Fruit fly (Drosophila melanogaster): ENCODE measurements around the gene CG34241.
A peak's percentile ranks its signal among the peaks of the same experiment; 100 is the strongest.

CG34241 gene

dm6 chr3L:12081679-12082520 is 45.9 kb upstream of the CG34241 start, which contains the start of gene Sema5c (continued):
- 0 out of 4 replicates have a peak, but pooled peaks have one; percentile 36 for TF ChIP-seq Dll (GFP tag; IDR thresholded peaks at IDR 0.05; ENCODE audit: partially characterized antibody)
- peak; percentile 9; the same call in 1 of the 3 replicates for TF ChIP-seq CG14050 (GFP tag; IDR thresholded peaks at IDR 0.05)
- 0 out of 3 replicates have a peak, but pooled peaks have one; percentile 36 for TF ChIP-seq CG34224 (GFP tag; IDR thresholded peaks at IDR 0.05; ENCODE audit: partially characterized antibody)
- TF ChIP-seq pros (GFP tag; optimal IDR thresholded peaks at IDR 0.05): peak; percentile 52
- peak; percentile 88 for TF ChIP-seq CG3163 (GFP tag; optimal IDR thresholded peaks at IDR 0.05)
- peak; percentile 75 for TF ChIP-seq ci (GFP tag; IDR thresholded peaks at IDR 0.05)
- TF ChIP-seq zen2 (GFP tag; IDR thresholded peaks at IDR 0.05; ENCODE audit: partially characterized antibody): no peak
- peak; percentile 56 for TF ChIP-seq CG17359 (tag; optimal IDR thresholded peaks at IDR 0.05)
- no peak for TF ChIP-seq bowl (GFP tag; IDR thresholded peaks at IDR 0.05)
- peak; percentile 53 for TF ChIP-seq al (GFP tag; IDR thresholded peaks at IDR 0.05)
- TF ChIP-seq CG33213 (GFP tag; optimal IDR thresholded peaks at IDR 0.05): no peak
- TF ChIP-seq dmrt11E (tag; optimal IDR thresholded peaks at IDR 0.05): peak; percentile 89
- no peak for TF ChIP-seq B-H2 (GFP tag; optimal IDR thresholded peaks at IDR 0.05)
- TF ChIP-seq ATbp (GFP tag; optimal IDR thresholded peaks at IDR 0.05): peak; percentile 24
- TF ChIP-seq CG10543 (GFP tag; optimal IDR thresholded peaks at IDR 0.05): peak; percentile 25
- TF ChIP-seq CG1832 (GFP tag; optimal IDR thresholded peaks at IDR 0.05): no peak
- TF ChIP-seq CG8089 (GFP tag; optimal IDR thresholded peaks at IDR 0.05): peak; percentile 28
- TF ChIP-seq tgo (GFP tag; IDR thresholded peaks at IDR 0.05): peak; percentile 39
- TF ChIP-seq CG11560 (tag; IDR thresholded peaks at IDR 0.05): no peak
- no peak for TF ChIP-seq zfh2 (GFP tag; optimal IDR thresholded peaks at IDR 0.05)
- no peak; the same call in 1 of the 2 replicates for TF ChIP-seq CG10959 (GFP tag; IDR thresholded peaks at IDR 0.05)
- no peak for TF ChIP-seq CG14860 (GFP tag; IDR thresholded peaks at IDR 0.05; ENCODE audit: partially characterized antibody)
- peak; percentile 13 for TF ChIP-seq MTF-1 (GFP tag; optimal IDR thresholded peaks at IDR 0.05; ENCODE audit: borderline replicate concordance)
- TF ChIP-seq CG8924 (tag; optimal IDR thresholded peaks at IDR 0.05): peak; percentile 87
- peak; percentile 69 for TF ChIP-seq CG1602 (GFP tag; optimal IDR thresholded peaks at IDR 0.05)
- peak; percentile 5 for TF ChIP-seq CG3065 (GFP tag; optimal IDR thresholded peaks at IDR 0.05)
- no peak for TF ChIP-seq pb (GFP tag; optimal IDR thresholded peaks at IDR 0.05)
- TF ChIP-seq CG12155 (GFP tag; optimal IDR thresholded peaks at IDR 0.05): peak; percentile 26
- no peak for TF ChIP-seq CG1792 (GFP tag; optimal IDR thresholded peaks at IDR 0.05)
- TF ChIP-seq lola (GFP tag; optimal IDR thresholded peaks at IDR 0.05): peak in 1 of 3 experiments; percentile 93
- TF ChIP-seq Bdp1 (GFP tag; optimal IDR thresholded peaks at IDR 0.05): no peak
- TF ChIP-seq Hr3 (GFP tag; optimal IDR thresholded peaks at IDR 0.05): peak; percentile 80
- peak; percentile 71 for TF ChIP-seq CG16815 (GFP tag; optimal IDR thresholded peaks at IDR 0.05)
- 0 out of 2 replicates have a peak, but pooled peaks have one; percentile 16 for TF ChIP-seq hbn (GFP tag; IDR thresholded peaks at IDR 0.05; ENCODE audit: partially characterized antibody)
- TF ChIP-seq CG12391 (tag; optimal IDR thresholded peaks at IDR 0.05): peak; percentile 80
- TF ChIP-seq CG34422 (GFP tag; IDR thresholded peaks at IDR 0.05): peak; percentile 33; the same call in 2 of the 3 replicates
- TF ChIP-seq CG14667 (GFP tag; IDR thresholded peaks at IDR 0.05): peak; percentile 31
- TF ChIP-seq CG8359 (GFP tag; optimal IDR thresholded peaks at IDR 0.05; ENCODE audit: borderline replicate concordance): peak; percentile 34
- no peak for TF ChIP-seq crp (GFP tag; optimal IDR thresholded peaks at IDR 0.05)
- TF ChIP-seq dysf (GFP tag; IDR thresholded peaks at IDR 0.05): peak; percentile 44
- no peak for TF ChIP-seq Gsc (GFP tag; IDR thresholded peaks at IDR 0.05)
- TF ChIP-seq Ets97D (GFP tag; optimal IDR thresholded peaks at IDR 0.05): no peak
- TF ChIP-seq NfI (GFP tag; optimal IDR thresholded peaks at IDR 0.05): peak; percentile 21
- TF ChIP-seq kay (GFP tag; optimal IDR thresholded peaks at IDR 0.05): no peak
- no peak for TF ChIP-seq knrl (GFP tag; IDR thresholded peaks at IDR 0.05; ENCODE audit: partially characterized antibody)
- peak; percentile 86 for TF ChIP-seq CG11504 (tag; optimal IDR thresholded peaks at IDR 0.05)
- no peak for TF ChIP-seq Sin3A (optimal IDR thresholded peaks at IDR 0.05)
- no peak for TF ChIP-seq CG4854 (GFP tag; optimal IDR thresholded peaks at IDR 0.05)
